Worm (Caenorhabditis elegans) whole organism, L2 larva: Measurements from ENCODE around the gene ZC13.10.

Experiments
- alr-1 ChIP-seq: fragments of 150-350 bp; optimal IDR thresholded peaks from 2 replicates; lab custom pipeline; 2014; ENCODE audit warnings: missing biosample characterization, missing genetic modification characterization
- ama-1 ChIP-seq: fragments of 150-350 bp; optimal IDR thresholded peaks from 2 replicates; lab custom pipeline; 2018; ENCODE audit warnings: inconsistent platforms
- gmeb-1 ChIP-seq: fragments of 150-350 bp; optimal IDR thresholded peaks from 2 replicates; lab custom pipeline; 2014; ENCODE audit warnings: missing biosample characterization, missing genetic modification characterization
- nhr-10 ChIP-seq: sonication (generic microtip); optimal IDR thresholded peaks from 2 replicates; lab custom pipeline; 2017; ENCODE audit warnings: missing biosample characterization, missing genetic modification characterization
- skn-1 ChIP-seq: sonication (generic microtip); optimal IDR thresholded peaks from 2 replicates; lab custom pipeline; 2017; ENCODE audit warnings: missing biosample characterization, missing genetic modification characterization
- ztf-1 ChIP-seq: fragments of 200-800 bp; sonication (Bioruptor generic); conservative IDR thresholded peaks from 2 replicates; pipeline ENCODE4 v1.3.6; 2022; ENCODE audit warnings: missing genetic modification characterization, missing compliant biosample characterization

- TF ChIP-seq gmeb-1 (tag; lab: Kevin White, UChicago) (no peak), ama-1 (lab: Kevin White, UChicago) (no peak), skn-1 (tag; lab: Kevin White, UChicago) (no peak), nhr-10 (tag; lab: Kevin White, UChicago) (no peak), alr-1 (tag; lab: Kevin White, UChicago) (no peak), ztf-1 (no peak)
These were observed 23.7 kb upstream of the ZC13.10 start for ce11 chrX:926125-926524.
